Worm (Caenorhabditis elegans) whole organism, L1 larva: ENCODE measurements around the gene taf-8.

ENCODE experiments used
- Y116A8C.19 ChIP-seq: sonication (generic microtip); optimal IDR thresholded peaks from 2 replicates; lab custom pipeline; 2016; ENCODE audit warnings: missing compliant biosample characterization, missing genetic modification characterization, borderline replicate concordance
- aly-2 ChIP-seq: fragments of 150-350 bp; optimal IDR thresholded peaks from 2 replicates; lab custom pipeline; 2014; ENCODE audit warnings: missing biosample characterization, missing genetic modification characterization
- ama-1 ChIP-seq: fragments of 150-350 bp; optimal IDR thresholded peaks from 2 replicates; lab custom pipeline; 2014
- blmp-1 ChIP-seq: fragments of 150-350 bp; optimal IDR thresholded peaks from 2 replicates; lab custom pipeline; 2014; ENCODE audit warnings: missing biosample characterization, missing genetic modification characterization
- ceh-63 ChIP-seq: fragments of 200-800 bp; sonication (Bioruptor generic); optimal IDR thresholded peaks from 2 replicates; lab custom pipeline; 2018; ENCODE audit warnings: mild to moderate bottlenecking, missing genetic modification characterization, missing compliant biosample characterization
- ceh-8 ChIP-seq: fragments of 200-800 bp; sonication (Bioruptor generic); optimal IDR thresholded peaks from 2 replicates; lab custom pipeline; 2018; ENCODE audit warnings: mild to moderate bottlenecking, missing genetic modification characterization, moderate library complexity, missing compliant biosample characterization
- ceh-82 ChIP-seq, 3 experiments: fragments of 150-350 bp in 1 of 3; sonication (generic microtip) in 2 of 3; optimal IDR thresholded peaks; 2 replicates each; lab custom pipeline; 2014 to 2017; ENCODE audit warnings: missing biosample characterization in 3 of 3, missing genetic modification characterization in 3 of 3
- ces-1 ChIP-seq: fragments of 150-350 bp; optimal IDR thresholded peaks from 2 replicates; lab custom pipeline; 2014; ENCODE audit warnings: missing biosample characterization, missing genetic modification reagents, missing genetic modification characterization
- dpl-1 ChIP-seq, 3 experiments: fragments of 150-350 bp in 2 of 3; sonication (generic microtip) in 1 of 3; optimal IDR thresholded peaks; 2 replicates each; lab custom pipeline; 2014 to 2017; ENCODE audit warnings: missing biosample characterization in 3 of 3, missing genetic modification characterization in 3 of 3, missing genetic modification reagents in 3 of 3
- efl-1 ChIP-seq, 4 experiments: fragments of 150-350 bp; optimal IDR thresholded peaks in 3 of 4; peaks in 1 of 4; 1 replicate in 1 of 4; 2 replicates in 3 of 4; lab custom pipeline; 2014; ENCODE audit warnings: missing biosample characterization in 2 of 4, missing genetic modification characterization in 2 of 4, missing genetic modification reagents in 2 of 4
- elt-2 ChIP-seq: sonication (generic microtip); optimal IDR thresholded peaks from 2 replicates; lab custom pipeline; 2016; ENCODE audit warnings: missing genetic modification characterization, mild to moderate bottlenecking, inconsistent platforms, missing compliant biosample characterization, missing genetic modification reagents
- ets-5 ChIP-seq: fragments of 200-800 bp; sonication (Bioruptor generic); IDR thresholded peaks from 2 replicates; pipeline ENCODE4 v1.3.6; 2022; ENCODE audit warnings: missing genetic modification characterization, missing compliant biosample characterization
- fkh-10 ChIP-seq: sonication (generic microtip); optimal IDR thresholded peaks from 2 replicates; lab custom pipeline; 2017; ENCODE audit warnings: missing biosample characterization, missing genetic modification reagents, missing genetic modification characterization
- fkh-8 ChIP-seq: sonication (generic microtip); optimal IDR thresholded peaks from 2 replicates; lab custom pipeline; 2016; ENCODE audit warnings: mild to moderate bottlenecking, missing genetic modification characterization, missing compliant biosample characterization
- fos-1 ChIP-seq: fragments of 150-350 bp; optimal IDR thresholded peaks from 2 replicates; lab custom pipeline; 2014; ENCODE audit warnings: missing biosample characterization, missing genetic modification characterization
- grh-1 ChIP-seq: fragments of 200-800 bp; sonication (Bioruptor generic); IDR thresholded peaks from 2 replicates; pipeline ENCODE4 v1.3.6; 2022; ENCODE audit warnings: missing genetic modification reagents, missing genetic modification characterization, missing compliant biosample characterization
- isw-1 ChIP-seq: fragments of 200-800 bp; sonication (Bioruptor generic); IDR thresholded peaks from 2 replicates; pipeline ENCODE4 v1.3.6; 2022; ENCODE audit warnings: missing genetic modification characterization, missing compliant biosample characterization
- jun-1 ChIP-seq: fragments of 150-350 bp; optimal IDR thresholded peaks from 2 replicates; lab custom pipeline; 2014; ENCODE audit warnings: missing biosample characterization, missing genetic modification reagents, missing genetic modification characterization
- lin-13 ChIP-seq: fragments of 150-350 bp; optimal IDR thresholded peaks from 2 replicates; lab custom pipeline; 2014; ENCODE audit warnings: missing biosample characterization, missing genetic modification reagents, missing genetic modification characterization
- lin-14 ChIP-seq: fragments of 200-800 bp; sonication (Bioruptor generic); optimal IDR thresholded peaks from 2 replicates; lab custom pipeline; 2018; ENCODE audit warnings: mild to moderate bottlenecking, missing genetic modification characterization, moderate library complexity, missing compliant biosample characterization
- lin-15B ChIP-seq: fragments of 150-350 bp; sonication (generic microtip); optimal IDR thresholded peaks from 3 replicates; lab custom pipeline; 2014; ENCODE audit warnings: missing biosample characterization, missing genetic modification characterization
- lin-35 ChIP-seq, 2 experiments: fragments of 150-350 bp; optimal IDR thresholded peaks; 2 replicates each; lab custom pipeline; 2014; ENCODE audit warnings: missing biosample characterization in 2 of 2, missing genetic modification characterization in 2 of 2, missing genetic modification reagents in 2 of 2
- lin-39 ChIP-seq: fragments of 150-350 bp; optimal IDR thresholded peaks from 2 replicates; lab custom pipeline; 2014; ENCODE audit warnings: missing biosample characterization, missing genetic modification reagents, missing genetic modification characterization
- lsy-2 ChIP-seq, 2 experiments: fragments of 150-350 bp; optimal IDR thresholded peaks; 2 replicates each; lab custom pipeline; 2014; ENCODE audit warnings: missing biosample characterization in 2 of 2, missing genetic modification characterization in 2 of 2
- mdl-1 ChIP-seq, 2 experiments: fragments of 150-350 bp; optimal IDR thresholded peaks; 2 replicates each; lab custom pipeline; 2014 to 2017; ENCODE audit warnings: missing biosample characterization in 2 of 2, missing genetic modification characterization in 2 of 2, inconsistent platforms in 1 of 2
- mef-2 ChIP-seq: fragments of 150-350 bp; optimal IDR thresholded peaks from 2 replicates; lab custom pipeline; 2014; ENCODE audit warnings: missing biosample characterization, missing genetic modification characterization
- mep-1 ChIP-seq: fragments of 150-350 bp; optimal IDR thresholded peaks from 2 replicates; lab custom pipeline; 2014; ENCODE audit warnings: missing biosample characterization, missing genetic modification characterization
- nhr-11 ChIP-seq: fragments of 150-350 bp; optimal IDR thresholded peaks from 2 replicates; lab custom pipeline; 2014; ENCODE audit warnings: missing biosample characterization, missing genetic modification characterization
- nhr-12 ChIP-seq: sonication (generic microtip); optimal IDR thresholded peaks from 2 replicates; lab custom pipeline; 2017; ENCODE audit warnings: missing biosample characterization, missing genetic modification characterization
- nhr-19 ChIP-seq: fragments of 200-800 bp; sonication (Bioruptor generic); conservative IDR thresholded peaks from 2 replicates; pipeline ENCODE4 v1.3.6; 2022; ENCODE audit warnings: missing genetic modification characterization, missing compliant biosample characterization
- nhr-20 ChIP-seq: sonication (generic microtip); optimal IDR thresholded peaks from 2 replicates; lab custom pipeline; 2016; ENCODE audit warnings: mild to moderate bottlenecking, missing genetic modification characterization, missing compliant biosample characterization
- nhr-237 ChIP-seq: fragments of 150-350 bp; optimal IDR thresholded peaks from 2 replicates; lab custom pipeline; 2014; ENCODE audit warnings: missing biosample characterization, missing genetic modification characterization
- nhr-47 ChIP-seq: sonication (generic microtip); optimal IDR thresholded peaks from 2 replicates; lab custom pipeline; 2016; ENCODE audit warnings: mild to moderate bottlenecking, missing genetic modification characterization, moderate library complexity, missing compliant biosample characterization
- nhr-71 ChIP-seq: sonication (generic microtip); optimal IDR thresholded peaks from 2 replicates; lab custom pipeline; 2016; ENCODE audit warnings: mild to moderate bottlenecking, missing genetic modification characterization, moderate library complexity, missing compliant biosample characterization
- nhr-77 ChIP-seq: fragments of 150-350 bp; optimal IDR thresholded peaks from 2 replicates; lab custom pipeline; 2014; ENCODE audit warnings: missing biosample characterization, missing genetic modification characterization
- nhr-84 ChIP-seq: sonication (generic microtip); optimal IDR thresholded peaks from 2 replicates; lab custom pipeline; 2017; ENCODE audit warnings: missing biosample characterization, missing genetic modification characterization
- nhr-90 ChIP-seq: sonication (generic microtip); optimal IDR thresholded peaks from 2 replicates; lab custom pipeline; 2016; ENCODE audit warnings: mild to moderate bottlenecking, missing genetic modification characterization, missing compliant biosample characterization; ENCODE audit not compliant: poor library complexity
- pqm-1 ChIP-seq: sonication (generic microtip); optimal IDR thresholded peaks from 3 replicates; lab custom pipeline; 2017; ENCODE audit warnings: missing biosample characterization, missing genetic modification characterization
- rnt-1 ChIP-seq: sonication (generic microtip); optimal IDR thresholded peaks from 2 replicates; lab custom pipeline; 2016; ENCODE audit warnings: mild to moderate bottlenecking, missing genetic modification characterization, moderate library complexity, missing compliant biosample characterization
- skn-1 ChIP-seq: fragments of 150-350 bp; optimal IDR thresholded peaks from 2 replicates; lab custom pipeline; 2014; ENCODE audit warnings: missing biosample characterization, missing genetic modification characterization
- snpc-4 ChIP-seq: fragments of 150-350 bp; optimal IDR thresholded peaks from 2 replicates; lab custom pipeline; 2014; ENCODE audit warnings: missing biosample characterization, missing genetic modification characterization
- snu-23 ChIP-seq: sonication (generic microtip); optimal IDR thresholded peaks from 2 replicates; lab custom pipeline; 2016; ENCODE audit warnings: missing genetic modification characterization, missing compliant biosample characterization
- swsn-7 ChIP-seq: sonication (generic microtip); optimal IDR thresholded peaks from 2 replicates; lab custom pipeline; 2016; ENCODE audit warnings: missing genetic modification characterization, missing compliant biosample characterization
- unc-98 ChIP-seq: fragments of 200-800 bp; sonication (Bioruptor generic); IDR thresholded peaks from 2 replicates; pipeline ENCODE4 v1.3.6; 2022; ENCODE audit warnings: missing genetic modification characterization, missing compliant biosample characterization
- vab-15 ChIP-seq: sonication (generic microtip); optimal IDR thresholded peaks from 2 replicates; lab custom pipeline; 2017; ENCODE audit warnings: missing genotype, mild to moderate bottlenecking, missing genetic modification characterization, missing compliant biosample characterization
- xbp-1 ChIP-seq: sonication (generic microtip); optimal IDR thresholded peaks from 2 replicates; lab custom pipeline; 2016; ENCODE audit warnings: missing genetic modification characterization, missing compliant biosample characterization
- zag-1 ChIP-seq: fragments of 150-350 bp; optimal IDR thresholded peaks from 2 replicates; lab custom pipeline; 2014; ENCODE audit warnings: missing biosample characterization, missing genetic modification characterization
- zip-4 ChIP-seq: fragments of 200-800 bp; sonication (Bioruptor generic); optimal IDR thresholded peaks from 2 replicates; lab custom pipeline; 2018; ENCODE audit warnings: mild to moderate bottlenecking, missing genetic modification characterization, moderate library complexity, missing compliant biosample characterization
- ztf-11 ChIP-seq, 2 experiments: sonication (generic microtip); optimal IDR thresholded peaks; 2 replicates each; lab custom pipeline; 2016 to 2017; ENCODE audit warnings: missing genetic modification characterization in 2 of 2, missing biosample characterization in 1 of 2, missing compliant biosample characterization in 1 of 2

taf-8 gene

DNA sequence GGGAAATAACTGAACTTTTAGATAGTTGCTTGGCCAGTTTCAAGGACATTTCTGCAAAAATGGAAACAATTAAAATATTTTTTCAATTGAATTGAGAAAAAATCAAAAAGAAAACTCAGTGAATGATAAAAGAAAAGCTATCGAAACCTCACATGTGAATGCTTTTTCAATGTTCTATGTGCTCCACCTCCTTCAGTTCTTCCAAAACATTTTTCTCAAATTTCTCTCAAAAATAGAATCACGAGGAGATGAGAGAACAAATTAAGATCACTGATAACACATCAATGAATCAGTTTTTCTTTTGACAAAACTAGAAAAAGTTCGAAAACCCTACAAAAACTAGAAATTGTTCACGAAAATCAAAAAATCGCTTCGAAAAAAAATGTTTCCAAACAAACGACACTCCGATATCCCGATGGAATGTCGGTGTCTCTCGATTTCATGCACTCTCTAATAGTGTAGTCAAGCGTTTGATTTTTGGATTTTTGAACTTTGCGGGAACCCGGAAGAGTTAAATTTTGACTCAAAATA is 17.6 kb downstream of the taf-8 start, which contains the start of gene ZK1320.9:
ZK1320.9 (minus strand) TSS at position 51 of the 531 bp plus-strand sequence.
- TF ChIP-seq lin-15B (tag; lab: Kevin White, UChicago) = peak; percentile 7
- peak; percentile 45 for TF ChIP-seq nhr-71
- no peak for TF ChIP-seq isw-1 (GFP tag; lab: Robert Waterston, UW)
- TF ChIP-seq skn-1 = peak; percentile 30
- TF ChIP-seq lin-13 (GFP tag; lab: Kevin White, UChicago) = no peak
- peak; percentile 67 for TF ChIP-seq mep-1 (tag; lab: Kevin White, UChicago)
- peak; percentile 24 for TF ChIP-seq xbp-1
- TF ChIP-seq nhr-20 (tag; lab: Kevin White, UChicago) = peak; percentile 83
- peak; percentile 0 for TF ChIP-seq nhr-237 (tag; lab: Kevin White, UChicago)
- no peak for TF ChIP-seq lin-39
- no peak for TF ChIP-seq Y116A8C.19 (tag; lab: Kevin White, UChicago)
- no peak for TF ChIP-seq fkh-10 (GFP tag; lab: Kevin White, UChicago)
- TF ChIP-seq mdl-1 (tag; optimal IDR thresholded peaks at IDR 0.05; lab: Kevin White, UChicago) = no peak
- TF ChIP-seq blmp-1 (tag; lab: Kevin White, UChicago) = peak; percentile 10
- peak; percentile 28 to 51 for TF ChIP-seq lsy-2 (tag; optimal IDR thresholded peaks at IDR 0.05; lab: Kevin White, UChicago)
- peak; percentile 3 for TF ChIP-seq nhr-11 (tag; lab: Kevin White, UChicago)
- TF ChIP-seq ceh-82 (tag; optimal IDR thresholded peaks at IDR 0.05; lab: Kevin White, UChicago) = peak in 1 of 3 experiments; percentile 10
- peak; percentile 63 for TF ChIP-seq rnt-1 (tag; lab: Kevin White, UChicago)
- no peak for TF ChIP-seq fos-1
- TF ChIP-seq grh-1 (GFP tag; lab: Robert Waterston, UW) = no peak
- peak; percentile 62 for TF ChIP-seq nhr-77 (tag; lab: Kevin White, UChicago)
- TF ChIP-seq ets-5 (GFP tag; lab: Robert Waterston, UW) = no peak
- peak; percentile 40 to 48 for TF ChIP-seq lin-35 (GFP tag; optimal IDR thresholded peaks at IDR 0.05; lab: Kevin White, UChicago)
- peak; percentile 44 for TF ChIP-seq snu-23 (GFP tag; lab: Kevin White, UChicago)
- TF ChIP-seq swsn-7 = peak; percentile 24
- TF ChIP-seq lin-14 = peak; percentile 50
- TF ChIP-seq mef-2 (tag; lab: Kevin White, UChicago) = no peak
- peak; percentile 32; the same call in 1 of the 2 replicates for TF ChIP-seq nhr-19
- no peak for TF ChIP-seq ztf-11 (tag; optimal IDR thresholded peaks at IDR 0.05; lab: Kevin White, UChicago)
- no peak for TF ChIP-seq ces-1 (GFP tag; lab: Kevin White, UChicago)
- TF ChIP-seq pqm-1 (tag; lab: Kevin White, UChicago) = no peak
- peak; percentile 33 to 59 (median 48) for TF ChIP-seq dpl-1 (GFP tag; optimal IDR thresholded peaks at IDR 0.05; lab: Kevin White, UChicago)
- TF ChIP-seq ama-1 (lab: Kevin White, UChicago) = no peak
- TF ChIP-seq efl-1 (optimal IDR thresholded peaks at IDR 0.05; lab: Kevin White, UChicago) = peak; percentile 39 to 50
- peak; percentile 58 to 74 for TF ChIP-seq efl-1 (GFP tag; optimal IDR thresholded peaks at IDR 0.05 in 1 of 2; lab: Kevin White, UChicago)
- no peak for TF ChIP-seq zip-4 (GFP tag; lab: Kevin White, UChicago)

DNA sequence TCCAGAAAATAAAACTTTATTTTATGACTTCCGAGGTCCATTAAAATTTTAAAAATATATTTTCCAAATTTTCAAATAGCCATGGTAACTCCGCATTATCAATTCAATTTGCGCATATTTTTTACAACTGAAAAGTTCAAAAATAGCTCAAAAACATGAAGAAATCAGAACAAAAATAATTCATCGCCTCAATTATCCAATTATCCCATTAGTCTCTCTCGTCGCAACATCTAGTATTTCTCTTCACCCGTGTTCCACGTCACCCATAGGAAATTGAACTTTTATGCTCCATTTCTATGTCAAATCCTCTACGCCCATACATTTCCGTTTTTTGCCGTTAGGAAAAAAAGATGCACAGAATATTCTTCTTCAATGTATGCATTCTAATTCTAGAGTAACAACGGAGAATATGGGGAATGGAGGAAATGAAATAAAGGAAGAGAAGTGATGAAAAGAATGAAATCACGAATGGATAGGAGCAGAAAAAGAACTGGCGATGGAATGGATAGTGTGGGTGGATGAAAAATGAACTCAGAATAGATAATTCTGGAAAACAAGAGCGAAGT is 21.0 kb downstream of the taf-8 start:
- peak; percentile 96 for TF ChIP-seq ceh-8 (GFP tag; lab: Kevin White, UChicago)
- peak in 1 of 2 experiments; percentile 30 for TF ChIP-seq lsy-2 (tag; optimal IDR thresholded peaks at IDR 0.05; lab: Kevin White, UChicago)
- no peak for TF ChIP-seq lin-13 (GFP tag; lab: Kevin White, UChicago)
- no peak for TF ChIP-seq efl-1 (optimal IDR thresholded peaks at IDR 0.05; lab: Kevin White, UChicago)
- TF ChIP-seq efl-1 (GFP tag; optimal IDR thresholded peaks at IDR 0.05 in 1 of 2; lab: Kevin White, UChicago) = no peak
- TF ChIP-seq mef-2 (tag; lab: Kevin White, UChicago) = no peak
- TF ChIP-seq xbp-1 = no peak
- no peak for TF ChIP-seq nhr-12 (tag; lab: Kevin White, UChicago)
- no peak for TF ChIP-seq zip-4 (GFP tag; lab: Kevin White, UChicago)
- no peak for TF ChIP-seq nhr-77 (tag; lab: Kevin White, UChicago)
- TF ChIP-seq nhr-11 (tag; lab: Kevin White, UChicago) = no peak
- no peak for TF ChIP-seq fkh-8 (tag; lab: Kevin White, UChicago)
- TF ChIP-seq jun-1 (tag; lab: Kevin White, UChicago) = no peak
- TF ChIP-seq nhr-84 = no peak
- peak; percentile 24 for TF ChIP-seq nhr-47 (tag; lab: Kevin White, UChicago)
- TF ChIP-seq nhr-90 = no peak
- no peak for TF ChIP-seq elt-2 (tag; lab: Kevin White, UChicago)
- no peak for TF ChIP-seq grh-1 (GFP tag; lab: Robert Waterston, UW)
- no peak for TF ChIP-seq vab-15 (tag; lab: Kevin White, UChicago)
- no peak for TF ChIP-seq zag-1 (tag; lab: Kevin White, UChicago)
- TF ChIP-seq ceh-63 (GFP tag; lab: Kevin White, UChicago) = no peak
- TF ChIP-seq lin-39 = no peak
- TF ChIP-seq unc-98 (GFP tag; lab: Robert Waterston, UW) = no peak
- TF ChIP-seq ets-5 (GFP tag; lab: Robert Waterston, UW) = no peak
- TF ChIP-seq snpc-4 (tag; lab: Kevin White, UChicago) = no peak
- no peak for TF ChIP-seq aly-2 (tag; lab: Kevin White, UChicago)
- peak; percentile 98 for TF ChIP-seq fkh-10 (GFP tag; lab: Kevin White, UChicago)
